Worm (Caenorhabditis elegans) whole organism, L2 larva: ENCODE data around the gene srz-61.

Experiments used
- C34F6.9 ChIP-seq: fragments of 150-350 bp; optimal IDR thresholded peaks from 2 replicates; lab custom pipeline; 2014; ENCODE audit warnings: missing biosample characterization, missing genetic modification characterization
- F13H6.1 ChIP-seq: sonication (generic microtip); optimal IDR thresholded peaks from 2 replicates; lab custom pipeline; 2016; ENCODE audit warnings: missing genetic modification characterization, missing compliant biosample characterization
- R02D3.7 ChIP-seq: fragments of 150-350 bp; optimal IDR thresholded peaks from 2 replicates; lab custom pipeline; 2014; ENCODE audit warnings: missing biosample characterization, missing genetic modification characterization
- ZK546.5 ChIP-seq: sonication (generic microtip); optimal IDR thresholded peaks from 2 replicates; lab custom pipeline; 2017; ENCODE audit warnings: missing biosample characterization, missing genetic modification characterization
- aly-2 ChIP-seq: fragments of 150-350 bp; optimal IDR thresholded peaks from 2 replicates; lab custom pipeline; 2014; ENCODE audit warnings: missing biosample characterization, missing genetic modification characterization
- ama-1 ChIP-seq: fragments of 150-350 bp; optimal IDR thresholded peaks from 2 replicates; lab custom pipeline; 2018; ENCODE audit warnings: inconsistent platforms
- blmp-1 ChIP-seq: sonication (generic microtip); optimal IDR thresholded peaks from 2 replicates; lab custom pipeline; 2017; ENCODE audit warnings: missing genetic modification characterization, mild to moderate bottlenecking, missing compliant biosample characterization, antibody characterized with exemption, moderate library complexity; ENCODE audit not compliant: insufficient read depth
- crh-2 ChIP-seq: sonication (generic microtip); optimal IDR thresholded peaks from 2 replicates; lab custom pipeline; 2017; ENCODE audit warnings: missing biosample characterization, missing genetic modification characterization
- dmd-4 ChIP-seq: sonication (generic microtip); optimal IDR thresholded peaks from 2 replicates; lab custom pipeline; 2017; ENCODE audit warnings: missing biosample characterization, missing genetic modification characterization
- egl-27 ChIP-seq: sonication (generic microtip); optimal IDR thresholded peaks from 3 replicates; lab custom pipeline; 2017; ENCODE audit warnings: missing biosample characterization, missing genetic modification reagents, missing genetic modification characterization
- elt-1 ChIP-seq: fragments of 150-350 bp; optimal IDR thresholded peaks from 2 replicates; lab custom pipeline; 2014; ENCODE audit warnings: missing biosample characterization, missing genetic modification characterization
- elt-3 ChIP-seq: sonication (generic microtip); optimal IDR thresholded peaks from 2 replicates; lab custom pipeline; 2017; ENCODE audit warnings: missing biosample characterization, missing genetic modification characterization
- fos-1 ChIP-seq: fragments of 150-350 bp; optimal IDR thresholded peaks from 2 replicates; lab custom pipeline; 2014; ENCODE audit warnings: missing biosample characterization, missing genetic modification characterization
- lin-13 ChIP-seq: fragments of 150-350 bp; optimal IDR thresholded peaks from 2 replicates; lab custom pipeline; 2014; ENCODE audit warnings: missing biosample characterization, missing genetic modification reagents, missing genetic modification characterization
- lin-39 ChIP-seq: fragments of 150-350 bp; optimal IDR thresholded peaks from 2 replicates; lab custom pipeline; 2014; ENCODE audit warnings: missing biosample characterization, missing genetic modification reagents, missing genetic modification characterization
- lsy-2 ChIP-seq, 2 experiments: fragments of 150-350 bp in 1 of 2; sonication (generic microtip) in 1 of 2; optimal IDR thresholded peaks; 2 replicates each; lab custom pipeline; 2014 to 2017; ENCODE audit warnings: missing biosample characterization in 2 of 2, missing genetic modification characterization in 2 of 2
- mab-5 ChIP-seq: fragments of 150-350 bp; optimal IDR thresholded peaks from 2 replicates; lab custom pipeline; 2014; ENCODE audit warnings: missing biosample characterization, missing genetic modification characterization
- mbf-1 ChIP-seq: sonication (generic microtip); optimal IDR thresholded peaks from 2 replicates; lab custom pipeline; 2017; ENCODE audit warnings: missing biosample characterization, missing genetic modification characterization
- mdl-1 ChIP-seq, 2 experiments: fragments of 150-350 bp in 1 of 2; sonication (generic microtip) in 1 of 2; optimal IDR thresholded peaks; 2 replicates each; lab custom pipeline; 2017; ENCODE audit warnings: missing biosample characterization in 2 of 2, missing genetic modification characterization in 2 of 2
- nhr-10 ChIP-seq: sonication (generic microtip); optimal IDR thresholded peaks from 2 replicates; lab custom pipeline; 2017; ENCODE audit warnings: missing biosample characterization, missing genetic modification characterization
- nhr-11 ChIP-seq: fragments of 150-350 bp; optimal IDR thresholded peaks from 2 replicates; lab custom pipeline; 2014; ENCODE audit warnings: missing biosample characterization, missing genetic modification characterization
- nhr-12 ChIP-seq: fragments of 150-350 bp; optimal IDR thresholded peaks from 2 replicates; lab custom pipeline; 2014; ENCODE audit warnings: missing biosample characterization, missing genetic modification characterization
- nhr-129 ChIP-seq: fragments of 150-350 bp; optimal IDR thresholded peaks from 2 replicates; lab custom pipeline; 2014; ENCODE audit warnings: missing biosample characterization, missing genetic modification characterization
- nhr-21 ChIP-seq: fragments of 150-350 bp; optimal IDR thresholded peaks from 2 replicates; lab custom pipeline; 2014; ENCODE audit warnings: missing biosample characterization, missing genetic modification characterization
- nhr-23 ChIP-seq: fragments of 150-350 bp; optimal IDR thresholded peaks from 2 replicates; lab custom pipeline; 2014; ENCODE audit warnings: missing biosample characterization, missing genetic modification reagents, missing genetic modification characterization
- nhr-237 ChIP-seq: fragments of 150-350 bp; optimal IDR thresholded peaks from 2 replicates; lab custom pipeline; 2014; ENCODE audit warnings: missing biosample characterization, missing genetic modification characterization
- nhr-25 ChIP-seq: fragments of 150-350 bp; sonication (generic microtip); optimal IDR thresholded peaks from 3 replicates; lab custom pipeline; 2014; ENCODE audit warnings: missing biosample characterization, missing genetic modification characterization
- nhr-77 ChIP-seq: fragments of 150-350 bp; optimal IDR thresholded peaks from 2 replicates; lab custom pipeline; 2014; ENCODE audit warnings: missing biosample characterization, missing genetic modification characterization
- peb-1 ChIP-seq: fragments of 150-350 bp; optimal IDR thresholded peaks from 2 replicates; lab custom pipeline; 2014; ENCODE audit warnings: missing biosample characterization, missing genetic modification characterization
- sem-4 ChIP-seq: fragments of 150-350 bp; optimal IDR thresholded peaks from 2 replicates; lab custom pipeline; 2014; ENCODE audit warnings: missing biosample characterization, missing genetic modification reagents, missing genetic modification characterization
- sma-3 ChIP-seq: sonication (generic microtip); optimal IDR thresholded peaks from 2 replicates; lab custom pipeline; 2016; ENCODE audit warnings: missing genetic modification reagents, missing genetic modification characterization, missing compliant biosample characterization
- sma-9 ChIP-seq, 2 experiments: fragments of 150-350 bp in 1 of 2; sonication (generic microtip) in 1 of 2; optimal IDR thresholded peaks; 2 replicates each; lab custom pipeline; 2014 to 2016; ENCODE audit warnings: missing genetic modification characterization in 2 of 2, mild to moderate bottlenecking in 1 of 2, missing biosample characterization in 1 of 2, missing compliant biosample characterization in 1 of 2, missing genetic modification reagents in 1 of 2, moderate library complexity in 1 of 2
- snpc-4 ChIP-seq: fragments of 150-350 bp; optimal IDR thresholded peaks from 2 replicates; lab custom pipeline; 2014; ENCODE audit warnings: missing biosample characterization, missing genetic modification characterization
- unc-39 ChIP-seq: fragments of 150-350 bp; optimal IDR thresholded peaks from 2 replicates; lab custom pipeline; 2014; ENCODE audit warnings: missing biosample characterization, missing genetic modification characterization
- unc-62 ChIP-seq: fragments of 150-350 bp; optimal IDR thresholded peaks from 2 replicates; lab custom pipeline; 2014; ENCODE audit warnings: missing biosample characterization, missing genetic modification reagents, missing genetic modification characterization
- zag-1 ChIP-seq: fragments of 150-350 bp; optimal IDR thresholded peaks from 2 replicates; lab custom pipeline; 2014; ENCODE audit warnings: missing biosample characterization, missing genetic modification characterization
- ztf-11 ChIP-seq: sonication (generic microtip); optimal IDR thresholded peaks from 2 replicates; lab custom pipeline; 2017; ENCODE audit warnings: missing biosample characterization, missing genetic modification characterization

srz-61 gene

DNA sequence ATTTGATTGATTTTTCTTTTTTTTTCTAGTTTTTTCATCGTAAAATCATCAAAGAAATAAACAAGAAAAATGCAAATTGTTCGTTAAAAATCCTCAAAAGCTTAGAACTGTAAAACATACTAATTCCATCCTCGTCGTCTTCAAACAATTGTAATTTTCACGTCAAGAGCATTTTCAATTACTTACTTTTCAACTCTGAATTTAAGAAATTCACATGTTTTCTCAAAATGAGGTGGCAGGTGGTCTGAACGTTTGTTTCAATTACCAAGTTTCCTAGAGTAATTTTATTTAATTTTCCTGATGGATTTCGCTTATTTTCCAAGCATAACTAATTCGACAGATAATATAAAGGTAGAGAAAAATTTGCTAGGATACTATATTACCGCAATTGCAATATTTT lies 2.4 kb downstream of the srz-61 start, which contains the start of gene srz-104:
TSS of gene srz-104 (plus strand) at position 301 of the 400 bp plus-strand sequence.
- TF ChIP-seq nhr-237 (tag; lab: Kevin White, UChicago) (no peak), aly-2 (tag; lab: Kevin White, UChicago) (no peak), nhr-25 (tag; lab: Kevin White, UChicago) (no peak), blmp-1 (tag; lab: Kevin White, UChicago) (no peak), mab-5 (tag; lab: Kevin White, UChicago) (no peak), egl-27 (tag; lab: Kevin White, UChicago) (no peak), mbf-1 (tag; lab: Kevin White, UChicago) (no peak), crh-2 (tag; lab: Kevin White, UChicago) (no peak), lin-39 (tag; lab: Kevin White, UChicago) (no peak)
- TF ChIP-seq, all 48 proteins: peak for 0

DNA sequence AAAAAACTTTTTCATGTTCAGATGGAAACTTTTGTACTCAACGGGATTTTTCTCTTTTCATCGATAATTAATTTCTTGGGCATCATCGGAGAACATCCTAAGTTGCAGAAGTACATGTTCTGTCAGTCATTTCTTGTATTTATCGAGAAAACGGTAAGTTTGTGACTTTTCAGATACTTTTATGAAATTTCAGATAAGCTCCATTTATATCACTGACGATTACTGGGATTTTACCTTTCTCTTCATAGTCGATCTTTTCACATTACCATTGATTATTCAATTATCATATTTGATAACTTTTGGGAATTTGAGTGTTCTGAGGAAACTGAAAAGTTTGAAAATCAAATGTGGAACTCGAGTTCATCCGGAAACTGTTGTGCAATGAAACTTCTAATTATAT lies 3.6 kb downstream of the srz-61 start, which contains the start of gene srz-105:
TSS of gene srz-105 (plus strand) at position 301 of the 400 bp plus-strand sequence.
- TF ChIP-seq unc-62 (GFP tag; lab: Kevin White, UChicago) (no peak), ZK546.5 (no peak), nhr-237 (tag; lab: Kevin White, UChicago) (no peak), egl-27 (tag; lab: Kevin White, UChicago) (no peak), lin-13 (GFP tag; lab: Kevin White, UChicago) (no peak), nhr-129 (no peak)

DNA sequence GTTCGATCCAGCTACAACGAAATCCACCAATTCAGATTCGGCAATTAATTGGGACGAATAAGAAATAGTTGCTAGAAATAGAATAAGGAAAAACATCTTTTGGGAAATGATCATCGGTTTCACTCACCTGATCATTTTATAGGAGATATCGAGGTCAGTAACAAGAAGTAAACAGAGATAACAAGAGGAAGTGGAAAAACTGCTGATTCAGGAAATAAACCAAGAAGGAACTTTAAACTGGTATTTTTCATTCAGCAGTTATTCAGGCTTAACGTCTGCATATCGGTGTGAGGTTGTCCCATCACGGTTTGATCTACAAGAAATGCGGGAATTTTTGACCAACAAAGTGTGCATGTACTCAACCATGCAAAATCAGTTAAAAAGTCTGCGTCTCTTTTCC lies 7.6 kb downstream of the srz-61 start, which contains the start of gene K03D3.2:
TSS of gene K03D3.2 (minus strand) at position 101 of the 400 bp plus-strand sequence.
- no peak for TF ChIP-seq peb-1 (tag; lab: Kevin White, UChicago)
- TF ChIP-seq nhr-23 (tag; lab: Kevin White, UChicago): no peak
- no peak for TF ChIP-seq ama-1 (lab: Kevin White, UChicago)
- TF ChIP-seq mdl-1 (tag; optimal IDR thresholded peaks at IDR 0.05; lab: Kevin White, UChicago): no peak

DNA sequence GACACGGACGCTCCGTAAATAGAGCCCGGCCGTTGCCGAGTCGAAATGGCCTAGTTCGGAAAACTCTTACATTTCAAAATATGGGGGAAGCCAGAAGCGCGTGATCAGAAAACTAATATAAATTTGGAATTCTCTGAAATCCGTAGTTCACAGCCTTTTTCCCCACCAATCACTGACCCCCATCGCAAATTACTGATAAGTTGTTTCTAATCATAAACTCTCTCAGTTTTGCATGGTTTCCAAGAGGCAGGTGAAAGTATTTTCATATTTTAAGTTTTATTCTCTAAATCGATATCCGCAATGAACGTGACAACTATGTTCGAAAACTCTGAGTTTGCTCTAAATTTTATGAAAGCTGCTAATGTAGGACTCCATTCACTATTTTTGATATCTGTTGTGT lies 8.2 kb downstream of the srz-61 start, which contains the start of gene srz-74:
TSS of gene srz-74 (plus strand) at position 301 of the 400 bp plus-strand sequence.
- TF ChIP-seq aly-2 (tag; lab: Kevin White, UChicago) (no peak), elt-3 (tag; lab: Kevin White, UChicago) (no peak), sma-9 (GFP tag; optimal IDR thresholded peaks at IDR 0.05; lab: Kevin White, UChicago) (no peak), sma-9 (tag; optimal IDR thresholded peaks at IDR 0.05; lab: Kevin White, UChicago) (no peak), F13H6.1 (tag; lab: Kevin White, UChicago) (no peak), zag-1 (tag; lab: Kevin White, UChicago) (no peak), peb-1 (tag; lab: Kevin White, UChicago) (no peak), nhr-77 (no peak), nhr-12 (tag; lab: Kevin White, UChicago) (no peak), lsy-2 (tag; optimal IDR thresholded peaks at IDR 0.05; lab: Kevin White, UChicago) (no peak), C34F6.9 (tag; lab: Kevin White, UChicago) (no peak), nhr-11 (tag; lab: Kevin White, UChicago) (no peak), nhr-10 (no peak), dmd-4 (no peak), unc-39 (no peak), R02D3.7 (tag; lab: Kevin White, UChicago) (no peak)
- TF ChIP-seq, all 48 proteins: peak for 0

DNA sequence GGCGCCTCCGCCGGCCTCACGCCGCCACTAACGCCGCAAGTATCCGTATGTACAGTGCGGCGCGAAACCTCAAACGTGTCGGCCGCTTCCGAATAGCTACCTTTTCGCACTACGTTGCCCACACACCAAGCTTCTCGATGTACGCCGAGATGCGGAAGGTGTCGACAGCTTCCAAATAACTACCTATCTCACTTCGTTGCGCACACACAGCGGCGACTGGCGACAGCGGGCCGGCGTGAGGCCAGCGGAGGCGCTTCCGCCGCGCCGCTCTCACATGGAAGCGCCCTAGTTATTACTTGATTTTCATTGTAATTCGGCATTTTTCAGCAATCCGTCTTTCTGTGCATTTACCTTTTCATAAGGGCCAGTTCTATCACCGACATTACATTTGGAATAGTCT lies 9.5 kb downstream of the srz-61 start:
- TF ChIP-seq zag-1 (tag; lab: Kevin White, UChicago) (no peak), lin-39 (tag; lab: Kevin White, UChicago) (no peak), ama-1 (lab: Kevin White, UChicago) (no peak), nhr-21 (no peak), sma-3 (no peak), nhr-10 (no peak), ZK546.5 (no peak), nhr-25 (tag; lab: Kevin White, UChicago) (no peak), nhr-129 (no peak), fos-1 (no peak), elt-1 (tag; lab: Kevin White, UChicago) (no peak), snpc-4 (tag; lab: Kevin White, UChicago) (no peak), ztf-11 (no peak), sem-4 (tag; lab: Kevin White, UChicago) (no peak), mbf-1 (tag; lab: Kevin White, UChicago) (no peak), nhr-12 (tag; lab: Kevin White, UChicago) (no peak)
- TF ChIP-seq, all 48 proteins: peak for 0
